Fruit fly (Drosophila melanogaster) whole organism, wandering third instar larva: ENCODE results near the gene CG10887.

Experiments used
- CG9705 ChIP-seq: fragments of 200-800 bp; sonication (Bioruptor generic); optimal IDR thresholded peaks from 2 replicates; lab custom pipeline; 2018; ENCODE audit warnings: missing biosample characterization, mild to moderate bottlenecking, missing genetic modification characterization
- Hr78 ChIP-seq: fragments of >200 bp; optimal IDR thresholded peaks from 2 replicates; lab custom pipeline; 2017; ENCODE audit warnings: missing biosample characterization, missing genetic modification characterization
- Jra ChIP-seq: sonication (Bioruptor generic); optimal IDR thresholded peaks from 2 replicates; lab custom pipeline; 2016; ENCODE audit warnings: missing biosample characterization, missing genetic modification characterization
- Mio ChIP-seq: sonication (Bioruptor generic); optimal IDR thresholded peaks from 2 replicates; lab custom pipeline; 2016; ENCODE audit warnings: missing biosample characterization, missing genetic modification characterization
- Rel ChIP-seq, 2 experiments: fragments of 200-800 bp; sonication (Bioruptor generic) in 1 of 2; optimal IDR thresholded peaks; 2 replicates in 1 of 2; 3 replicates in 1 of 2; lab custom pipeline; 2016 to 2019; ENCODE audit warnings: mild to moderate bottlenecking in 2 of 2, missing biosample characterization in 2 of 2, missing genetic modification characterization in 2 of 2, moderate library complexity in 1 of 2
- Sp1 ChIP-seq: fragments of 200-800 bp; sonication (Bioruptor generic); optimal IDR thresholded peaks from 3 replicates; lab custom pipeline; 2019; ENCODE audit warnings: missing biosample characterization, mild to moderate bottlenecking, missing genetic modification characterization, moderate library complexity
- br ChIP-seq: fragments of 200-800 bp; sonication (Bioruptor generic); optimal IDR thresholded peaks from 2 replicates; lab custom pipeline; 2016; ENCODE audit warnings: missing biosample characterization, missing genetic modification characterization
- dl ChIP-seq, 2 experiments: fragments of 175-275, 200-275 bp in 1 of 2; fragments of 200-275 bp in 1 of 2; sonication (Bioruptor generic); optimal IDR thresholded peaks; lab custom pipeline; 2018; ENCODE audit warnings: mild to moderate bottlenecking in 2 of 2, missing biosample characterization in 2 of 2, missing genetic modification characterization in 2 of 2, moderate library complexity in 2 of 2; ENCODE audit not compliant: partially characterized antibody in 2 of 2, insufficient read depth in 1 of 2
- ey ChIP-seq: fragments of 200-800 bp; sonication (Bioruptor generic); optimal IDR thresholded peaks from 2 replicates; lab custom pipeline; 2016; ENCODE audit warnings: missing biosample characterization, missing genetic modification characterization
- h ChIP-seq: fragments of 200-800 bp; sonication (Bioruptor generic); optimal IDR thresholded peaks from 3 replicates; lab custom pipeline; 2016; ENCODE audit warnings: missing biosample characterization, mild to moderate bottlenecking, missing genetic modification characterization
- jim ChIP-seq: fragments of 175-275, 200-325 bp; sonication (Bioruptor generic); optimal IDR thresholded peaks from 2 replicates; lab custom pipeline; 2016; ENCODE audit warnings: missing biosample characterization, mild to moderate bottlenecking, missing genetic modification characterization

- TF ChIP-seq jim (GFP tag; lab: Kevin White, UChicago) (no peak), Hr78 (GFP tag; lab: Kevin White, UChicago) (no peak), br (GFP tag; lab: Kevin White, UChicago) (no peak), h (GFP tag; lab: Kevin White, UChicago) (no peak), ey (GFP tag; lab: Kevin White, UChicago) (no peak), Rel (GFP tag; optimal IDR thresholded peaks at IDR 0.05; lab: Kevin White, UChicago) (no peak), Rel (tag; optimal IDR thresholded peaks at IDR 0.05; lab: Kevin White, UChicago) (no peak), dl (GFP tag; optimal IDR thresholded peaks at IDR 0.05; lab: Kevin White, UChicago; ENCODE audit: insufficient read depth in 1 of 2, partially characterized antibody in 2 of 2) (no peak), Mio (GFP tag; lab: Kevin White, UChicago) (no peak), CG9705 (GFP tag; lab: Kevin White, UChicago) (no peak), Jra (GFP tag; lab: Kevin White, UChicago) (no peak), Sp1 (no peak)
Measured at dm6 chr3R:20066435-20066834, 48.2 kb upstream of the CG10887 start.
